Worm (Caenorhabditis elegans) whole organism, L2 larva: ENCODE results near the gene F19G12.4.

Experiments used
- egl-27 ChIP-seq: sonication (generic microtip); optimal IDR thresholded peaks from 3 replicates; lab custom pipeline; 2017; ENCODE audit warnings: missing biosample characterization, missing genetic modification reagents, missing genetic modification characterization
- fos-1 ChIP-seq: fragments of 150-350 bp; optimal IDR thresholded peaks from 2 replicates; lab custom pipeline; 2014; ENCODE audit warnings: missing biosample characterization, missing genetic modification characterization
- lsy-2 ChIP-seq, 2 experiments: fragments of 150-350 bp in 1 of 2; sonication (generic microtip) in 1 of 2; optimal IDR thresholded peaks; 2 replicates each; lab custom pipeline; 2014 to 2017; ENCODE audit warnings: missing biosample characterization in 2 of 2, missing genetic modification characterization in 2 of 2
- nhr-12 ChIP-seq: fragments of 150-350 bp; optimal IDR thresholded peaks from 2 replicates; lab custom pipeline; 2014; ENCODE audit warnings: missing biosample characterization, missing genetic modification characterization
- snpc-4 ChIP-seq: fragments of 150-350 bp; optimal IDR thresholded peaks from 2 replicates; lab custom pipeline; 2014; ENCODE audit warnings: missing biosample characterization, missing genetic modification characterization
- unc-39 ChIP-seq: fragments of 150-350 bp; optimal IDR thresholded peaks from 2 replicates; lab custom pipeline; 2014; ENCODE audit warnings: missing biosample characterization, missing genetic modification characterization
- unc-62 ChIP-seq: fragments of 150-350 bp; optimal IDR thresholded peaks from 2 replicates; lab custom pipeline; 2014; ENCODE audit warnings: missing biosample characterization, missing genetic modification reagents, missing genetic modification characterization
- ztf-11 ChIP-seq: sonication (generic microtip); optimal IDR thresholded peaks from 2 replicates; lab custom pipeline; 2017; ENCODE audit warnings: missing biosample characterization, missing genetic modification characterization

DNA sequence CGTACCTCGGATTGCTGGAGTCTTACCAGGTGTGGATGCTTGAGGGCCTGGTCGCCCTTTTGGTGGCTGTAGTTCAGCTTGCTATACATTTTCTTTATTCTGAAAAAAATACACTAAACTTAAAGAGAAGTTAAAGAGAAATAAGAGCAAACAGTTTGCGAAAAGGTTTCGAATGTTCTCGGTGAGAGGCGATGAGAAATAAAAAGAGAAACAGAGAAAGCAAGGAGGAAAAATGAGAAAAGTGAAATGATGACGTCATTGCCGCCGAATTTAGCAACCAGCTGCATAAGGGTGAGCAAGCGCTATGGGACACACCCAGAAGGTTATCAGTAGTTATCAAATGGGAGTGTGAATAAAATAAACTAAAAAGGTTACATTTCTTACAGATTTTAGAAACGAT is 36.7 kb downstream of the F19G12.4 start, which contains the start of gene cebp-1:
- TF ChIP-seq egl-27 (tag; lab: Kevin White, UChicago) (peak; percentile 33), ztf-11 (tag; lab: Kevin White, UChicago) (no peak), fos-1 (tag; lab: Kevin White, UChicago) (peak; percentile 89), unc-62 (GFP tag; lab: Kevin White, UChicago) (no peak), unc-39 (no peak), nhr-12 (no peak), lsy-2 (tag; optimal IDR thresholded peaks at IDR 0.05; lab: Kevin White, UChicago) (peak in 1 of 2 experiments; percentile 7), snpc-4 (tag; lab: Kevin White, UChicago) (no peak)
